Worm (Caenorhabditis elegans) whole organism, late embryonic: ENCODE results near the gene F21C10.6.

Experiments used
- ceh-6 ChIP-seq: fragments of 200-800 bp; sonication (Bioruptor generic); optimal IDR thresholded peaks from 2 replicates; lab custom pipeline; 2018; ENCODE audit warnings: mild to moderate bottlenecking, missing genetic modification characterization, missing compliant biosample characterization
- mec-3 ChIP-seq: sonication (generic microtip); optimal IDR thresholded peaks from 2 replicates; lab custom pipeline; 2016; ENCODE audit warnings: borderline replicate concordance, missing genetic modification characterization, missing compliant biosample characterization
- pax-1 ChIP-seq: fragments of 150-350 bp; optimal IDR thresholded peaks from 2 replicates; lab custom pipeline; 2014; ENCODE audit warnings: missing biosample characterization, missing genetic modification characterization

ce11 chrV:9146849-9147557 is 22.7 kb downstream of the F21C10.6 start, which contains the start of gene spl-2:
- TF ChIP-seq pax-1 (no peak), mec-3 (tag; lab: Kevin White, UChicago) (no peak), ceh-6 (no peak)
